Worm (Caenorhabditis elegans) whole organism, L3 larva: ENCODE data around the gene F25D1.8.

Source experiments
- R02D3.7 ChIP-seq: fragments of 150-350 bp; optimal IDR thresholded peaks from 2 replicates; lab custom pipeline; 2014; ENCODE audit warnings: missing biosample characterization, missing genetic modification characterization
- ZK546.5 ChIP-seq: sonication (generic microtip); optimal IDR thresholded peaks from 2 replicates; lab custom pipeline; 2017; ENCODE audit warnings: missing biosample characterization, missing genetic modification characterization
- aly-2 ChIP-seq: fragments of 150-350 bp; optimal IDR thresholded peaks from 2 replicates; lab custom pipeline; 2014; ENCODE audit warnings: missing biosample characterization, missing genetic modification characterization
- ama-1 ChIP-seq: fragments of 150-350 bp; optimal IDR thresholded peaks from 2 replicates; lab custom pipeline; 2018
- ceh-16 ChIP-seq: sonication (generic microtip); optimal IDR thresholded peaks from 2 replicates; lab custom pipeline; 2017; ENCODE audit warnings: missing biosample characterization, missing genetic modification characterization
- ceh-28 ChIP-seq: fragments of 150-350 bp; optimal IDR thresholded peaks from 2 replicates; lab custom pipeline; 2014; ENCODE audit warnings: missing biosample characterization, missing genetic modification reagents, missing genetic modification characterization
- ceh-82 ChIP-seq: fragments of 150-350 bp; optimal IDR thresholded peaks from 2 replicates; lab custom pipeline; 2014; ENCODE audit warnings: missing biosample characterization, missing genetic modification characterization
- ceh-9 ChIP-seq: sonication (generic microtip); optimal IDR thresholded peaks from 2 replicates; lab custom pipeline; 2018; ENCODE audit warnings: missing biosample characterization, missing genetic modification characterization
- daf-12 ChIP-seq: fragments of 150-350 bp; optimal IDR thresholded peaks from 2 replicates; lab custom pipeline; 2014; ENCODE audit warnings: missing biosample characterization, missing genetic modification reagents, missing genetic modification characterization
- egl-27 ChIP-seq: sonication (generic microtip); optimal IDR thresholded peaks from 4 replicates; lab custom pipeline; 2017; ENCODE audit warnings: missing biosample characterization, missing genetic modification reagents, missing genetic modification characterization
- egl-5 ChIP-seq: fragments of 150-350 bp; optimal IDR thresholded peaks from 2 replicates; lab custom pipeline; 2017; ENCODE audit warnings: missing biosample characterization, missing genetic modification reagents, missing genetic modification characterization, inconsistent platforms
- elt-1 ChIP-seq: fragments of 150-350 bp; optimal IDR thresholded peaks from 2 replicates; lab custom pipeline; 2014; ENCODE audit warnings: missing biosample characterization, missing genetic modification characterization
- elt-2 ChIP-seq: sonication (generic microtip); optimal IDR thresholded peaks from 2 replicates; lab custom pipeline; 2016; ENCODE audit warnings: missing genetic modification reagents, mild to moderate bottlenecking, missing genetic modification characterization, missing compliant biosample characterization
- elt-3 ChIP-seq, 3 experiments: fragments of 150-350 bp in 1 of 3; sonication (generic microtip) in 2 of 3; optimal IDR thresholded peaks; 2 replicates in 2 of 3; 4 replicates in 1 of 3; lab custom pipeline; 2014 to 2017; ENCODE audit warnings: missing biosample characterization in 3 of 3, missing genetic modification characterization in 3 of 3
- eor-1 ChIP-seq, 2 experiments: fragments of 150-350 bp; optimal IDR thresholded peaks; 2 replicates each; lab custom pipeline; 2014 to 2018; ENCODE audit warnings: missing biosample characterization in 2 of 2, missing genetic modification characterization in 2 of 2
- fkh-10 ChIP-seq: sonication (generic microtip); optimal IDR thresholded peaks from 2 replicates; lab custom pipeline; 2017; ENCODE audit warnings: missing biosample characterization, missing genetic modification reagents, missing genetic modification characterization
- fos-1 ChIP-seq: fragments of 150-350 bp; optimal IDR thresholded peaks from 2 replicates; lab custom pipeline; 2014; ENCODE audit warnings: missing biosample characterization, missing genetic modification characterization
- hmg-11 ChIP-seq: sonication (generic microtip); optimal IDR thresholded peaks from 2 replicates; lab custom pipeline; 2016; ENCODE audit warnings: missing genetic modification characterization, missing compliant biosample characterization
- jun-1 ChIP-seq: fragments of 150-350 bp; optimal IDR thresholded peaks from 2 replicates; lab custom pipeline; 2014; ENCODE audit warnings: missing biosample characterization, missing genetic modification reagents, missing genetic modification characterization
- lin-15B ChIP-seq: fragments of 150-350 bp; optimal IDR thresholded peaks from 2 replicates; lab custom pipeline; 2014; ENCODE audit warnings: missing biosample characterization, missing genetic modification characterization
- lin-39 ChIP-seq: fragments of 150-350 bp; optimal IDR thresholded peaks from 2 replicates; lab custom pipeline; 2018; ENCODE audit warnings: missing biosample characterization, missing genetic modification reagents, missing genetic modification characterization
- lsy-12 ChIP-seq: sonication (generic microtip); optimal IDR thresholded peaks from 2 replicates; lab custom pipeline; 2016; ENCODE audit warnings: mild to moderate bottlenecking, missing genetic modification characterization, missing compliant biosample characterization
- mdl-1 ChIP-seq: fragments of 150-350 bp; optimal IDR thresholded peaks from 2 replicates; lab custom pipeline; 2014; ENCODE audit warnings: missing biosample characterization, missing genetic modification characterization
- mml-1 ChIP-seq: fragments of 150-350 bp; sonication (generic microtip); optimal IDR thresholded peaks from 3 replicates; lab custom pipeline; 2014; ENCODE audit warnings: missing biosample characterization, missing genetic modification characterization
- nfya-1 ChIP-seq: sonication (generic microtip); optimal IDR thresholded peaks from 2 replicates; lab custom pipeline; 2017; ENCODE audit warnings: missing genetic modification characterization, mild to moderate bottlenecking, missing compliant biosample characterization, antibody characterized with exemption, moderate library complexity; ENCODE audit not compliant: insufficient read depth
- nhr-11 ChIP-seq: fragments of 150-350 bp; optimal IDR thresholded peaks from 2 replicates; lab custom pipeline; 2014; ENCODE audit warnings: missing biosample characterization, missing genetic modification characterization
- nhr-12 ChIP-seq: fragments of 150-350 bp; optimal IDR thresholded peaks from 2 replicates; lab custom pipeline; 2014; ENCODE audit warnings: missing biosample characterization, missing genetic modification characterization
- nhr-23 ChIP-seq: fragments of 150-350 bp; optimal IDR thresholded peaks from 2 replicates; lab custom pipeline; 2014; ENCODE audit warnings: missing biosample characterization, missing genetic modification reagents, missing genetic modification characterization
- nhr-237 ChIP-seq: fragments of 150-350 bp; optimal IDR thresholded peaks from 2 replicates; lab custom pipeline; 2014; ENCODE audit warnings: missing biosample characterization, missing genetic modification characterization
- nhr-25 ChIP-seq: sonication (generic microtip); optimal IDR thresholded peaks from 2 replicates; lab custom pipeline; 2017; ENCODE audit warnings: missing biosample characterization, missing genetic modification characterization
- nhr-28 ChIP-seq: fragments of 150-350 bp; optimal IDR thresholded peaks from 2 replicates; lab custom pipeline; 2014; ENCODE audit warnings: missing biosample characterization, missing genetic modification characterization
- nhr-76 ChIP-seq: fragments of 150-350 bp; sonication (generic microtip); optimal IDR thresholded peaks from 5 replicates; lab custom pipeline; 2014; ENCODE audit warnings: missing biosample characterization, missing genetic modification characterization
- nhr-77 ChIP-seq: fragments of 150-350 bp; optimal IDR thresholded peaks from 2 replicates; lab custom pipeline; 2014; ENCODE audit warnings: missing biosample characterization, missing genetic modification characterization
- pha-4 ChIP-seq: fragments of 150-350 bp; optimal IDR thresholded peaks from 2 replicates; lab custom pipeline; 2014; ENCODE audit warnings: missing biosample characterization, missing genetic modification reagents, missing genetic modification characterization
- pqm-1 ChIP-seq: fragments of 150-350 bp; optimal IDR thresholded peaks from 2 replicates; lab custom pipeline; 2017; ENCODE audit warnings: missing biosample characterization, missing genetic modification characterization, inconsistent platforms
- snpc-4 ChIP-seq: fragments of 150-350 bp; optimal IDR thresholded peaks from 2 replicates; lab custom pipeline; 2014; ENCODE audit warnings: missing biosample characterization, missing genetic modification characterization
- unc-39 ChIP-seq: sonication (generic microtip); optimal IDR thresholded peaks from 4 replicates; lab custom pipeline; 2017; ENCODE audit warnings: missing biosample characterization, missing genetic modification characterization
- unc-62 ChIP-seq: fragments of 150-350 bp; sonication (generic microtip); optimal IDR thresholded peaks from 4 replicates; lab custom pipeline; 2014; ENCODE audit warnings: missing biosample characterization, missing genetic modification reagents, missing genetic modification characterization
- ztf-4 ChIP-seq: fragments of 150-350 bp; optimal IDR thresholded peaks from 2 replicates; lab custom pipeline; 2014; ENCODE audit warnings: missing biosample characterization, missing genetic modification characterization

F25D1.8 gene

DNA sequence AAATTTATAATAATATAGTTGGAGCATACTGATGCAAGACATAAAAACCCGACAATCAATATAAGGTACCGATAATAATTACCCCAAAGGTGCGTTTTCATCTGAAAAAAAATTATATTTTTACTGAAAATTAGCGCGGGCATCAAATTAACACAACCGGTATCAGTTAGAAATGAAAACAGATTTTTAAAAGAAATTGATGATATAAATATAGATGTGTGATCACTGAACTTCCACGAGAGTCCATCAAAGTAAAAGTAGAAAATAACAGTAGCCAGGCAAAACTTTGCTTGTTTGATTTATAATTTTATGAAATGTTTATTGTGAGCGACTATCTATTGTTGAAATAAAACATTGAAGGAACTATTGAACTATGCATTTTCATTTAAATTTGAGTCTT lies 37.9 kb upstream of the F25D1.8 start, which contains the start of gene C35A5.3:
Gene C35A5.3 (minus strand): TSS at position 101 of the 400 bp plus-strand sequence.
- TF ChIP-seq pha-4 (tag; lab: Kevin White, UChicago) (no peak), egl-27 (tag; lab: Kevin White, UChicago) (no peak), nhr-28 (tag; lab: Kevin White, UChicago) (no peak), nhr-12 (tag; lab: Kevin White, UChicago) (no peak), nhr-76 (tag; lab: Kevin White, UChicago) (no peak), ceh-28 (no peak), ztf-4 (tag; lab: Kevin White, UChicago) (no peak), nhr-237 (tag; lab: Kevin White, UChicago) (no peak), elt-1 (no peak)

DNA sequence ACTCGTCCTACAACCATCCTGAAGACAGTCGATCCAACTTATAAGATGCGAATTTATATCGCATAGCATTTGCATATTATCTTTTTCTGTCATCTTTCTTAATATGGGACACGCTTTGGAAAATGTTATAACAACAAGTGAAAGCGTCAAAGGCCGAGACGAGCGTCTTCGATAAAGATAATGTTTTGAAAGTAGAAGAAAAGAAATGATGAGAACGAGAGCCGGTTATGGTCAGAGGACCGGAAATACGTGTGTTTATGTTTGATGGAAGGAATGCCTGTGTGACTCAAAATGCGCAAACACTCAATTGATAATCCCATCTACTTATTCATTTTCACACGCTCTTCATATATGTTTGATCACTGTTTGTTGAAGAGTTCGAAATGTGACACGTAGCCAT lies 36.2 kb upstream of the F25D1.8 start, which contains the start of gene C35A5.11:
Gene C35A5.11 (minus strand): TSS at position 101 of the 400 bp plus-strand sequence.
- TF ChIP-seq elt-1 (no peak), nhr-23 (peak; percentile 45), nhr-25 (tag; lab: Kevin White, UChicago) (no peak), ZK546.5 (no peak)

DNA sequence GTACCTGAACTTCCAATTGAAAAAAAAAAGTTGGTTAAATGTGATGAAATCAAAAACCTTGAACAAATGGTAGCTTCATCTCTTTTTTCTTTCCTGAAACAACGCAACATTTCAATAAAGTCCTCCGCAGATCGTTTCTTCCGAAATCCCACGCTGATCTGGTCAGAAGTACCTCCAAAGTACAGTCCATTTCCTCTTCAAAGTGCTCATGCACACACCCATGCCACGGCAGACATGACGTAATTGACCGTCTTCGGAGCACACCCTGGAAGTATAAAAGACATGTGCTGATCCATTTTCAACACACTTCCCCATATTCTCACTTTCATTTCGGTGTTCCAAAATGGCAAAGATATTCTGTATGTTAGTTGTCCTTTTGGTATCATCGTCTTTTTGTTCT lies 35.3 kb upstream of the F25D1.8 start, which contains the start of gene C35A5.10:
Gene C35A5.10 (plus strand): TSS at position 301 of the 400 bp plus-strand sequence.
- TF ChIP-seq mdl-1 (no peak), nhr-12 (tag; lab: Kevin White, UChicago) (no peak), elt-1 (no peak), ama-1 (lab: Kevin White, UChicago) (no peak), lin-39 (tag; lab: Kevin White, UChicago) (no peak), lsy-12 (tag; lab: Kevin White, UChicago) (no peak), eor-1 (tag; optimal IDR thresholded peaks at IDR 0.05; lab: Kevin White, UChicago) (no peak), unc-39 (no peak), elt-2 (tag; lab: Kevin White, UChicago) (no peak), aly-2 (tag; lab: Kevin White, UChicago) (no peak), fos-1 (tag; lab: Kevin White, UChicago) (no peak), unc-62 (GFP tag; lab: Kevin White, UChicago) (no peak), R02D3.7 (tag; lab: Kevin White, UChicago) (no peak), ZK546.5 (no peak)
- TF ChIP-seq, all 47 proteins: peak for 0

DNA sequence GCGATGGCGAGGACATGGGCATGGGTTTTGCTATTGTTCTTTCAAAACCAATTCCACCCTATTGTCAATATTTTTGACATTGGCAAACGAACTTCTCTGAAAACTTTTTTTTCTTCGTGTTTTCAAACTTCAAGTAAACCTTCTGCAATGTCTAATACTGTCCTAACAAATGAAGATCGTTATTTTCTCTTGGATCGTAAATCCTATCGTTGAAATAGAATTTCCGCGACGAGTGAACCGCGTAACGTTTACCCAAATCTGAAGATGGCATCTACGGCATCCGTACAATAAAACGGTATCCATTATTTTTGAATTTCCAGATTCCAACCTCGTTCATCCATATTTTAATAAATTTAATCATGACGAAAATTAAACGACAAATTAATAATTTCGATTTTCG lies 33.7 kb upstream of the F25D1.8 start, which contains the start of gene C35A5.5:
Gene C35A5.5 (plus strand): TSS at position 301 of the 400 bp plus-strand sequence.
- no peak for TF ChIP-seq pqm-1 (tag; lab: Kevin White, UChicago)
- TF ChIP-seq nhr-11 (tag; lab: Kevin White, UChicago): no peak
- TF ChIP-seq nfya-1: no peak
- no peak for TF ChIP-seq elt-2 (tag; lab: Kevin White, UChicago)
- no peak for TF ChIP-seq ceh-9 (tag; lab: Kevin White, UChicago)
- TF ChIP-seq snpc-4 (tag; lab: Kevin White, UChicago): no peak
- no peak for TF ChIP-seq pha-4 (tag; lab: Kevin White, UChicago)
- no peak for TF ChIP-seq hmg-11 (tag; lab: Kevin White, UChicago)
- no peak for TF ChIP-seq elt-1
- TF ChIP-seq lsy-12 (tag; lab: Kevin White, UChicago): no peak
- TF ChIP-seq, all 47 proteins: peak for 0

DNA sequence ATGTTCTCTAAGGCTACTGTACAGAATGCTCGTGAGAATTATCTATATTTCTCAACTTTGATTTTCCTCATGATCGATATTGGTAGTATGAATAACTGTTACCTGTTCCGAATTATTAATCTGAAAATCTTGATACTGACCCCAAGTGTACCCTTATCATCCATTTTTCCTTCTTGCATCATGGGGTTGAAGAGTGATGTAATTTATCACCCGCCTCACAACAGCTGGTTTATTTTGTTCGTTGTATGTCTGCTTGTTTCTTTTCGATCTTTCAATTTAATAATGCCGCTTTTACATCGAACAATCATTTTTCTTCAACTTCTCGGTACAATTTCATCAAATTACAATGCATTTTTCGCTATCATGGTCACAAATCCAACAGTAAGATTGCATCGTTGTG lies 30.4 kb upstream of the F25D1.8 start, which contains the start of gene C35A5.6:
Gene C35A5.6 (plus strand): TSS at position 283 of the 400 bp plus-strand sequence.
- TF ChIP-seq daf-12 (tag; lab: Kevin White, UChicago) (no peak), mml-1 (tag; lab: Kevin White, UChicago) (no peak), nhr-23 (no peak), ceh-16 (tag; lab: Kevin White, UChicago) (no peak), nfya-1 (no peak), elt-2 (tag; lab: Kevin White, UChicago) (no peak), egl-5 (no peak), mdl-1 (no peak), ztf-4 (tag; lab: Kevin White, UChicago) (no peak), nhr-77 (tag; lab: Kevin White, UChicago) (no peak), elt-3 (tag; optimal IDR thresholded peaks at IDR 0.05; lab: Kevin White, UChicago) (no peak), ama-1 (lab: Kevin White, UChicago) (no peak), ceh-82 (tag; lab: Kevin White, UChicago) (no peak), fos-1 (tag; lab: Kevin White, UChicago) (no peak), R02D3.7 (tag; lab: Kevin White, UChicago) (no peak), lin-15B (tag; lab: Kevin White, UChicago) (no peak), jun-1 (no peak), lsy-12 (tag; lab: Kevin White, UChicago) (no peak), fkh-10 (GFP tag; lab: Kevin White, UChicago) (no peak)
